Worm (Caenorhabditis elegans): ENCODE measurements around the gene T28C6.3.

ce11 chrIV:8817639-8818038 lies 2.5 kb upstream of the T28C6.3 start, which contains the start of gene T28C6.10:
- TF ChIP-seq B0310.2 (tag; optimal IDR thresholded peaks at IDR 0.05): no peak
- TF ChIP-seq ama-1 (optimal IDR thresholded peaks at IDR 0.05): no peak
- no peak for TF ChIP-seq scrt-1 (GFP tag; IDR thresholded peaks at IDR 0.05)
- TF ChIP-seq flt-1 (GFP tag; IDR thresholded peaks at IDR 0.05): no peak
- no peak for TF ChIP-seq pes-1 (GFP tag; IDR thresholded peaks at IDR 0.05)
- TF ChIP-seq ets-7 (tag; optimal IDR thresholded peaks at IDR 0.05): no peak
- TF ChIP-seq sea-1 (GFP tag; conservative IDR thresholded peaks at IDR 0.05): no peak
- no peak for TF ChIP-seq ceh-36 (tag; optimal IDR thresholded peaks at IDR 0.05)

Data from whole organism, early embryonic.